Worm (Caenorhabditis elegans): Measurements from ENCODE around the gene pqn-74.

pqn-74 gene

ce11 chrIV:13289321-13289720, 41.9 kb downstream of the pqn-74 start, which contains the start of gene Y67H2A.10:
TSS of gene Y67H2A.10 (minus strand) at chrIV:13289504.
- TF ChIP-seq nhr-23 (tag; optimal IDR thresholded peaks at IDR 0.05): no peak
- TF ChIP-seq mdl-1 (tag; optimal IDR thresholded peaks at IDR 0.05): no peak
- peak; percentile 49 for TF ChIP-seq C34F6.9 (tag; optimal IDR thresholded peaks at IDR 0.05)
- no peak for TF ChIP-seq snpc-4 (tag; optimal IDR thresholded peaks at IDR 0.05)
- no peak for TF ChIP-seq elt-3 (tag; optimal IDR thresholded peaks at IDR 0.05)
- TF ChIP-seq egl-27 (tag; optimal IDR thresholded peaks at IDR 0.05): no peak
- peak; percentile 18 for TF ChIP-seq unc-55 (GFP tag; optimal IDR thresholded peaks at IDR 0.05)
- no peak for TF ChIP-seq ceh-82 (tag; optimal IDR thresholded peaks at IDR 0.05)
- TF ChIP-seq peb-1 (tag; optimal IDR thresholded peaks at IDR 0.05): no peak
- TF ChIP-seq ztf-1 (GFP tag; conservative IDR thresholded peaks at IDR 0.05): no peak
- no peak for TF ChIP-seq dmd-4 (tag; optimal IDR thresholded peaks at IDR 0.05)
- peak; percentile 13 for TF ChIP-seq nhr-129 (tag; optimal IDR thresholded peaks at IDR 0.05)
- no peak for TF ChIP-seq nhr-77 (tag; optimal IDR thresholded peaks at IDR 0.05)
- TF ChIP-seq sma-3 (GFP tag; optimal IDR thresholded peaks at IDR 0.05): no peak
- no peak for TF ChIP-seq ceh-16 (tag; optimal IDR thresholded peaks at IDR 0.05)
- no peak for TF ChIP-seq elt-1 (tag; optimal IDR thresholded peaks at IDR 0.05)
- no peak for TF ChIP-seq nhr-10 (tag; optimal IDR thresholded peaks at IDR 0.05)
- TF ChIP-seq ZK546.5 (tag; optimal IDR thresholded peaks at IDR 0.05): no peak

DNA sequence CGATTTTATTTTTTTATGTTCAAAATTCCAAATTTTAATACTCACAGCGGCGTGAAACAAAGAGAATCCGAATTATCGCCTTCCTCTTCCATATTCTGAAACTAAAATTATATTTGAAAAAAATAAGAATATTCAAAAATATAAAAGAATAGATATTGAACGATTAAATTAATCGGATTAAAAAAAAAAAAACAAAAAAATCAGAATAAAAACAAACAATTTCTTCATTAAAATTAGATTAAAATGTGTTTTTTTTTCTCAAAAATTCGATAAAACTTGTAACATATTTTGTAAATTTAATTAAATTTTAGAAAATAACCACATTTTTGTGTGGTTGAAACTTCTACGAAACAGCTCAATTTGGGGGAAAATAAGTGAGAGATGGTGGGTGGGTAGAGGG, 48.4 kb downstream of the pqn-74 start, which contains the start of gene cpsf-3:
Gene cpsf-3, minus strand, starts transcription at position 101 of the 400 bp plus-strand sequence.
- TF ChIP-seq nhr-12 (tag; optimal IDR thresholded peaks at IDR 0.05): no peak
- TF ChIP-seq nhr-77 (tag; optimal IDR thresholded peaks at IDR 0.05): no peak
- no peak for TF ChIP-seq nhr-10 (tag; optimal IDR thresholded peaks at IDR 0.05)
- no peak for TF ChIP-seq sma-9 (GFP tag; optimal IDR thresholded peaks at IDR 0.05)
- no peak for TF ChIP-seq sma-9 (tag; optimal IDR thresholded peaks at IDR 0.05)
- TF ChIP-seq elt-3 (tag; optimal IDR thresholded peaks at IDR 0.05): no peak
- no peak for TF ChIP-seq Y55F3AM.14 (GFP tag; optimal IDR thresholded peaks at IDR 0.05)
- TF ChIP-seq mbf-1 (tag; optimal IDR thresholded peaks at IDR 0.05): no peak
- no peak for TF ChIP-seq unc-39 (tag; optimal IDR thresholded peaks at IDR 0.05)
- TF ChIP-seq unc-62 (GFP tag; optimal IDR thresholded peaks at IDR 0.05): no peak
- TF ChIP-seq lin-39 (tag; optimal IDR thresholded peaks at IDR 0.05): no peak
- no peak for TF ChIP-seq crh-2 (tag; optimal IDR thresholded peaks at IDR 0.05)
- no peak for TF ChIP-seq blmp-1 (tag; optimal IDR thresholded peaks at IDR 0.05; ENCODE audit: insufficient read depth)
- no peak for TF ChIP-seq ztf-11 (tag; optimal IDR thresholded peaks at IDR 0.05)
- TF ChIP-seq mab-5 (tag; optimal IDR thresholded peaks at IDR 0.05): no peak
- TF ChIP-seq ceh-82 (tag; optimal IDR thresholded peaks at IDR 0.05): no peak
